Worm (Caenorhabditis elegans) whole organism, L3 larva: ENCODE data around the gene str-37.

Experiments
- R02D3.7 ChIP-seq: fragments of 150-350 bp; optimal IDR thresholded peaks from 2 replicates; lab custom pipeline; 2014; ENCODE audit warnings: missing biosample characterization, missing genetic modification characterization
- ZK546.5 ChIP-seq: sonication (generic microtip); optimal IDR thresholded peaks from 2 replicates; lab custom pipeline; 2017; ENCODE audit warnings: missing biosample characterization, missing genetic modification characterization
- aly-2 ChIP-seq: fragments of 150-350 bp; optimal IDR thresholded peaks from 2 replicates; lab custom pipeline; 2014; ENCODE audit warnings: missing biosample characterization, missing genetic modification characterization
- ama-1 ChIP-seq: fragments of 150-350 bp; optimal IDR thresholded peaks from 2 replicates; lab custom pipeline; 2018
- ceh-28 ChIP-seq: fragments of 150-350 bp; optimal IDR thresholded peaks from 2 replicates; lab custom pipeline; 2014; ENCODE audit warnings: missing biosample characterization, missing genetic modification reagents, missing genetic modification characterization
- ceh-82 ChIP-seq: fragments of 150-350 bp; optimal IDR thresholded peaks from 2 replicates; lab custom pipeline; 2014; ENCODE audit warnings: missing biosample characterization, missing genetic modification characterization
- daf-12 ChIP-seq: fragments of 150-350 bp; optimal IDR thresholded peaks from 2 replicates; lab custom pipeline; 2014; ENCODE audit warnings: missing biosample characterization, missing genetic modification reagents, missing genetic modification characterization
- egl-27 ChIP-seq: sonication (generic microtip); optimal IDR thresholded peaks from 4 replicates; lab custom pipeline; 2017; ENCODE audit warnings: missing biosample characterization, missing genetic modification reagents, missing genetic modification characterization
- egl-5 ChIP-seq: fragments of 150-350 bp; optimal IDR thresholded peaks from 2 replicates; lab custom pipeline; 2017; ENCODE audit warnings: missing biosample characterization, missing genetic modification reagents, missing genetic modification characterization, inconsistent platforms
- elt-3 ChIP-seq, 3 experiments: fragments of 150-350 bp in 1 of 3; sonication (generic microtip) in 2 of 3; optimal IDR thresholded peaks; 2 replicates in 2 of 3; 4 replicates in 1 of 3; lab custom pipeline; 2014 to 2017; ENCODE audit warnings: missing biosample characterization in 3 of 3, missing genetic modification characterization in 3 of 3
- fkh-10 ChIP-seq: sonication (generic microtip); optimal IDR thresholded peaks from 2 replicates; lab custom pipeline; 2017; ENCODE audit warnings: missing biosample characterization, missing genetic modification reagents, missing genetic modification characterization
- fkh-2 ChIP-seq: fragments of 150-350 bp; optimal IDR thresholded peaks from 2 replicates; lab custom pipeline; 2014; ENCODE audit warnings: missing biosample characterization, missing genetic modification reagents, missing genetic modification characterization
- fos-1 ChIP-seq: fragments of 150-350 bp; optimal IDR thresholded peaks from 2 replicates; lab custom pipeline; 2014; ENCODE audit warnings: missing biosample characterization, missing genetic modification characterization
- jun-1 ChIP-seq: fragments of 150-350 bp; optimal IDR thresholded peaks from 2 replicates; lab custom pipeline; 2014; ENCODE audit warnings: missing biosample characterization, missing genetic modification reagents, missing genetic modification characterization
- lsy-12 ChIP-seq: sonication (generic microtip); optimal IDR thresholded peaks from 2 replicates; lab custom pipeline; 2016; ENCODE audit warnings: mild to moderate bottlenecking, missing genetic modification characterization, missing compliant biosample characterization
- mdl-1 ChIP-seq: fragments of 150-350 bp; optimal IDR thresholded peaks from 2 replicates; lab custom pipeline; 2014; ENCODE audit warnings: missing biosample characterization, missing genetic modification characterization
- mml-1 ChIP-seq: fragments of 150-350 bp; sonication (generic microtip); optimal IDR thresholded peaks from 3 replicates; lab custom pipeline; 2014; ENCODE audit warnings: missing biosample characterization, missing genetic modification characterization
- nfya-1 ChIP-seq: sonication (generic microtip); optimal IDR thresholded peaks from 2 replicates; lab custom pipeline; 2017; ENCODE audit warnings: missing genetic modification characterization, mild to moderate bottlenecking, missing compliant biosample characterization, antibody characterized with exemption, moderate library complexity; ENCODE audit not compliant: insufficient read depth
- nhr-12 ChIP-seq: fragments of 150-350 bp; optimal IDR thresholded peaks from 2 replicates; lab custom pipeline; 2014; ENCODE audit warnings: missing biosample characterization, missing genetic modification characterization
- nhr-25 ChIP-seq: sonication (generic microtip); optimal IDR thresholded peaks from 2 replicates; lab custom pipeline; 2017; ENCODE audit warnings: missing biosample characterization, missing genetic modification characterization
- nhr-43 ChIP-seq: sonication (generic microtip); optimal IDR thresholded peaks from 2 replicates; lab custom pipeline; 2016; ENCODE audit warnings: mild to moderate bottlenecking, missing genetic modification characterization, missing compliant biosample characterization; ENCODE audit not compliant: poor library complexity, severe bottlenecking
- nhr-76 ChIP-seq: fragments of 150-350 bp; sonication (generic microtip); optimal IDR thresholded peaks from 5 replicates; lab custom pipeline; 2014; ENCODE audit warnings: missing biosample characterization, missing genetic modification characterization
- nhr-77 ChIP-seq: fragments of 150-350 bp; optimal IDR thresholded peaks from 2 replicates; lab custom pipeline; 2014; ENCODE audit warnings: missing biosample characterization, missing genetic modification characterization
- pha-4 ChIP-seq: fragments of 150-350 bp; optimal IDR thresholded peaks from 2 replicates; lab custom pipeline; 2014; ENCODE audit warnings: missing biosample characterization, missing genetic modification reagents, missing genetic modification characterization
- sea-2 ChIP-seq: fragments of 150-350 bp; sonication (generic microtip); optimal IDR thresholded peaks from 4 replicates; lab custom pipeline; 2014; ENCODE audit warnings: missing biosample characterization, missing genetic modification reagents, missing genetic modification characterization
- skn-1 ChIP-seq: fragments of 150-350 bp; optimal IDR thresholded peaks from 2 replicates; lab custom pipeline; 2014; ENCODE audit warnings: missing biosample characterization, missing genetic modification characterization
- tbx-2 ChIP-seq: sonication (generic microtip); optimal IDR thresholded peaks from 2 replicates; lab custom pipeline; 2016; ENCODE audit warnings: mild to moderate bottlenecking, missing genetic modification characterization, missing compliant biosample characterization
- unc-39 ChIP-seq: sonication (generic microtip); optimal IDR thresholded peaks from 4 replicates; lab custom pipeline; 2017; ENCODE audit warnings: missing biosample characterization, missing genetic modification characterization
- zag-1 ChIP-seq: fragments of 150-350 bp; optimal IDR thresholded peaks from 2 replicates; lab custom pipeline; 2014; ENCODE audit warnings: missing biosample characterization, missing genetic modification characterization
- ztf-11 ChIP-seq: fragments of 150-350 bp; optimal IDR thresholded peaks from 2 replicates; lab custom pipeline; 2014; ENCODE audit warnings: missing biosample characterization, missing genetic modification characterization
- ztf-4 ChIP-seq: fragments of 150-350 bp; optimal IDR thresholded peaks from 2 replicates; lab custom pipeline; 2014; ENCODE audit warnings: missing biosample characterization, missing genetic modification characterization

Gene str-37

DNA sequence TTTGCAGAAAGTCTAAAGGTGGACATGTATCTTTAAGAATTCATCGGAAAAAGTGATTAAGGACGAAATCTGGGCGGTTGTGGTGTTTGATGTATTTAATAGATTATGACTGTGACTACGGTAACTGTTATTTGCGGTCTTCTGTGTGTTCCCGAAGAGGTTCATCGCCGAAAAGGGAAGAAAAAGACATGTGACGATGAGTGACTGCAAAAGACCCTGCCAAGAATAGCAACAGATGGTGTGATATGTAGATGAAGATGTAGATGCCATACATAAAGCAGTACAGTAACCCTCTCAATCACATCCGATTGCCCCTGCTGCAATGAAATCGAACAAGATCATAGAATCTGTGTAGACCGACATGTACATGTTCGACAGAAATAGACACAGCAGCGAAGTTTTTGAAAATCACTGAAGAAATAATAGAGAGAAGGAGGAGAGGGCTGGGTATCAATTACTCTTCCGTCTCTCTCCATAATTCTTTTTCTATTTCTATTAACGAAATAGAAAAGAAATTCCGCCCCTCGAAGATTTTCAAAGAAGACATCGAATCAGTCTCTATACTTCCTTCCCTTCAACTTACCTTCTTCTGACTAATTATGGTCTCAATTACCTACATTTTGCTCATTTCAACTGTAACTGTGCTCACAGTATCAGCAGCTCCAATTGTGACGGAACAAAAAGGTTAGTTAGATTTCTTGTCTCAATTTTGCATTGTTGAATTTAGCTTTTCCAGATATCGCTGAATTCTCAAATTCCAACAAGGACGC, 31.4 kb downstream of the str-37 start, which contains the start of gene F32H5.3 (continued):
- TF ChIP-seq nfya-1 (tag; lab: Kevin White, UChicago) = no peak
- TF ChIP-seq nhr-12 = no peak
- no peak for TF ChIP-seq ceh-82
- no peak for TF ChIP-seq fkh-10 (GFP tag; lab: Kevin White, UChicago)
- no peak for TF ChIP-seq ZK546.5 (tag; lab: Kevin White, UChicago)
- TF ChIP-seq nhr-76 = no peak
- no peak for TF ChIP-seq ztf-4

DNA sequence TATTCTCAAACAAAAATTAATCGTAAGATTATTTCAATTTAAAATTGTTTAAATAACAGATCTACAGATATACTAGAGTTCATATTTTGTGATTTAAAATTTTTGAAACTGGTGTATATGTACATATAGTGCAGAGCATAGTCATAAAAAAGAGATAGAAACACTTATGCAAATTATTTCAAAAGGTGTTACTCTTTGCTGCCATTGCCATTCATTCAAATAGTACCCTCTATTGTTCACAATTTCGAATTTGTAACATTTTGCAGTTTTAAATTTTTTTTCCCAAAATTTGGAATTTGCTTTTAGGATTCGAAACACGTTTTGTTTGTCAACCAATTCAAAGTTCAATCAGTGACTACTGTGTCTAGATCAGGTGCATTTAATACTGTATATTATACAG, 32.7 kb downstream of the str-37 start, which contains the start of gene F32H5.4:
F32H5.4 (plus strand) TSS at position 301 of the 400 bp plus-strand sequence.
- TF ChIP-seq nhr-77 (tag; lab: Kevin White, UChicago) (no peak), nhr-25 (no peak), sea-2 (no peak), aly-2 (tag; lab: Kevin White, UChicago) (no peak), pha-4 (tag; lab: Kevin White, UChicago) (no peak), elt-3 (tag; optimal IDR thresholded peaks at IDR 0.05; lab: Kevin White, UChicago) (no peak), ztf-11 (no peak), skn-1 (tag; lab: Kevin White, UChicago) (no peak)

DNA sequence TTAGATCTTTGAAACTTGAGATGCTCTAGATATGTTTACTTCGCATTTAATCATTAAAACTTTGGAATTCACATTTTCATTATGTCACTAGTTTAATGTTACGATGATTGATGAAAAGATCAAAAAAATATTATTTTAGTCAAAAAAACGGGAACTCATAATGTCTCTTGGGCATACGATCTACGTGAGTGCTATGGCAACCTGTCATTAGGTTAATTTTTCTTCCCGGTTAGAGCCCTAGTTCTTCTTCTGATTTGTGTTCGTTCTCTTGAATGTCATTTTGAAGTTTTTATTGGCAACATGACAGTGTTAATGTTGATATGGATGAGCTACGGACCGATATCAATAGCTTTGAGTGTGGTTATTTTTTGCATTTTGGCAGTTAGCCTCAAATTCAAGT, 35.9 kb downstream of the str-37 start, which contains the start of gene srg-46:
srg-46 (plus strand) TSS at position 301 of the 400 bp plus-strand sequence.
- TF ChIP-seq skn-1 (tag; lab: Kevin White, UChicago) = no peak
- TF ChIP-seq jun-1 (tag; lab: Kevin White, UChicago) = no peak
- no peak for TF ChIP-seq R02D3.7 (tag; lab: Kevin White, UChicago)
- no peak for TF ChIP-seq lsy-12 (tag; lab: Kevin White, UChicago)
- no peak for TF ChIP-seq nfya-1 (tag; lab: Kevin White, UChicago)
- no peak for TF ChIP-seq nhr-25
- TF ChIP-seq zag-1 (tag; lab: Kevin White, UChicago) = no peak
- TF ChIP-seq nhr-76 = no peak
- no peak for TF ChIP-seq nhr-43
- no peak for TF ChIP-seq ceh-82
- no peak for TF ChIP-seq nhr-77 (tag; lab: Kevin White, UChicago)
- no peak for TF ChIP-seq ceh-28 (tag; lab: Kevin White, UChicago)
- no peak for TF ChIP-seq tbx-2 (tag; lab: Kevin White, UChicago)

DNA sequence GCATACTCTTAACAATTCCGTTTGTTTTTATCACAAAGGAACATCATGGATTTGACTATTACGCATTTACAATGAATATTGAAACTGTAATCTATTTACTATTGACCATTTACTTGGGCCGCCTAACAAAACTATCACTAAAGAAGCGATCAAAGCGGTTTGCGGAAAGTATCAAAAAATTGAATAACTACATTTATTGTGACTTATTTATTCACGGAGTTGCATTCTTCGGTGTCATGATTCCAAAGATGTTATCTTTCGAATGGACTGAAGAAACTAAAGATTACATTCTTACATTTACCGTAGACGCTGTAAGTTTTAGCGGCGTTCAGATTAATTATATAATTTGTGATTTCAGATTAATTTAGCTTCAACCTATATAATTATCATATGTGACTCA, 36.7 kb downstream of the str-37 start:
- TF ChIP-seq mml-1 (tag; lab: Kevin White, UChicago) (no peak), R02D3.7 (tag; lab: Kevin White, UChicago) (no peak), nhr-43 (no peak), elt-3 (tag; optimal IDR thresholded peaks at IDR 0.05; lab: Kevin White, UChicago) (no peak), unc-39 (no peak), fos-1 (no peak), ZK546.5 (tag; lab: Kevin White, UChicago) (no peak), pha-4 (tag; lab: Kevin White, UChicago) (no peak), ztf-4 (no peak), egl-27 (tag; lab: Kevin White, UChicago) (no peak), egl-5 (tag; lab: Kevin White, UChicago) (no peak)

DNA sequence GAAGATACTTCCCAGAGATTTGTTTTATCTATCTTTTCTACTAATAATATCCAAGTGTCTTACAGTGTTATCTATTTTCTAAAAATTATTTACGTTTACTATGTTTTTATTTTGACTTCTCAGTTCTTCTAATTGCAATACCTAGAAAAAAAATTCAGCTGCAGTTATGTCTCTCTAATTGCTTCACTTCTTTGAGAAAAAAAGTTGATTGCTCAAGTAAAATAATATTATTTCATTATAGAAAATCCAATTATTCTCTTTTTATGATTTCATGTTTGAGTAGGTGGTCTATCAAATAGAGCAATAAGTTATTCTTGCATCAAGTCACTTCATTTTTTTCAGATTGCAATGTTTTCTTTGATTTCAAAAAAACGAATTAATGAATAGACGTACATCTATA, 38.9 kb downstream of the str-37 start:
- TF ChIP-seq fkh-10 (GFP tag; lab: Kevin White, UChicago) (peak; percentile 56), ama-1 (lab: Kevin White, UChicago) (no peak)

DNA sequence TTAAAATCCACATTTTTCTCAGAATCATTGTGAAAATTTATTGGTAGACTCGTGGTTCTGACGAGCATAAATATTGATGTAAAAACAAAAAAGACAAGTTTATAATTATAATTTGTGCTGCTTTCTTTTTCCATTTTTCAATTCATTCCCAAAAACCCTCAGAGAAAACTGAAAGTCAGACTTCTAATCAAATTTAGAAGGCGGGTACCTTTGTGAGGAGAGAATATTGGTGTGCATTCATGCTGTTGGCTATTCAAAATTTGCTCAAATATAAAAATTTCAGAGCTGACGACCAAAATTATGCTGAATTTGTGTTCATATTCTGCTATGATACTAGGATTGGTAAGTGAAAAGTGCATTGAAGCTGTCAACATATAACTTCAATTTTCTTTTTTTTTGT, 39.5 kb downstream of the str-37 start, which contains the start of gene srx-125:
srx-125 (plus strand) TSS at position 301 of the 400 bp plus-strand sequence.
- no peak for TF ChIP-seq daf-12 (tag; lab: Kevin White, UChicago)
- no peak for TF ChIP-seq jun-1 (tag; lab: Kevin White, UChicago)
- TF ChIP-seq fkh-2 (tag; lab: Kevin White, UChicago) = no peak
- no peak for TF ChIP-seq ceh-82
- no peak for TF ChIP-seq ceh-28 (tag; lab: Kevin White, UChicago)
- TF ChIP-seq mdl-1 (tag; lab: Kevin White, UChicago) = no peak
